Worm (Caenorhabditis elegans) whole organism, young adult: ENCODE measurements around the gene ZK669.2.

Experiments used
- F37B4.10 ChIP-seq: fragments of 200-800 bp; sonication (Bioruptor generic); IDR thresholded peaks from 2 replicates; pipeline ENCODE4 v1.3.6; 2022; ENCODE audit warnings: missing genetic modification characterization, missing compliant biosample characterization
- F52B5.7 ChIP-seq: sonication (generic microtip); optimal IDR thresholded peaks from 2 replicates; lab custom pipeline; 2016; ENCODE audit warnings: mild to moderate bottlenecking, missing genetic modification characterization, missing compliant biosample characterization
- F55B11.4 ChIP-seq: sonication (generic microtip); optimal IDR thresholded peaks from 2 replicates; lab custom pipeline; 2016; ENCODE audit warnings: missing compliant biosample characterization, missing genetic modification characterization, borderline replicate concordance; ENCODE audit not compliant: insufficient read depth
- F57A8.1 ChIP-seq: fragments of 200-800 bp; sonication (Bioruptor generic); optimal IDR thresholded peaks from 2 replicates; lab custom pipeline; 2018; ENCODE audit warnings: mild to moderate bottlenecking, missing genetic modification characterization, moderate library complexity, missing compliant biosample characterization
- Y53G8AR.9 ChIP-seq: fragments of 200-800 bp; sonication (Bioruptor generic); conservative IDR thresholded peaks from 2 replicates; pipeline ENCODE4 v1.3.6; 2022; ENCODE audit warnings: missing genetic modification reagents, missing genetic modification characterization, missing compliant biosample characterization
- Y67H2A.10 ChIP-seq: fragments of 200-800 bp; sonication (Bioruptor generic); conservative IDR thresholded peaks from 2 replicates; pipeline ENCODE4 v1.3.6; 2022; ENCODE audit warnings: missing genetic modification reagents, missing genetic modification characterization, missing compliant biosample characterization
- attf-5 ChIP-seq: fragments of 200-800 bp; sonication (Bioruptor generic); optimal IDR thresholded peaks from 2 replicates; lab custom pipeline; 2018; ENCODE audit warnings: mild to moderate bottlenecking, missing genetic modification characterization, missing compliant biosample characterization
- attf-6 ChIP-seq: fragments of 200-800 bp; sonication (Bioruptor generic); IDR thresholded peaks from 2 replicates; pipeline ENCODE4 v1.3.6; 2022; ENCODE audit warnings: missing genetic modification reagents, missing genetic modification characterization, missing compliant biosample characterization
- cebp-1 ChIP-seq, 2 experiments: fragments of 200-800 bp in 1 of 2; sonication (Bioruptor generic) in 1 of 2; sonication (generic microtip) in 1 of 2; IDR thresholded peaks in 1 of 2; optimal IDR thresholded peaks in 1 of 2; 2 replicates each; pipeline versions ENCODE4 v1.3.6 to Lab custom; 2017 to 2022; ENCODE audit warnings: missing compliant biosample characterization in 2 of 2, missing genetic modification characterization in 2 of 2, mild to moderate bottlenecking in 1 of 2, missing genetic modification reagents in 1 of 2, moderate library complexity in 1 of 2
- ceh-79 ChIP-seq: sonication (generic microtip); optimal IDR thresholded peaks from 2 replicates; lab custom pipeline; 2017; ENCODE audit warnings: mild to moderate bottlenecking, missing genetic modification characterization, missing compliant biosample characterization
- chd-7 ChIP-seq: sonication (generic microtip); optimal IDR thresholded peaks from 2 replicates; lab custom pipeline; 2016; ENCODE audit warnings: mild to moderate bottlenecking, missing genetic modification characterization, moderate library complexity, missing compliant biosample characterization
- dpl-1 ChIP-seq: fragments of 150-350 bp; optimal IDR thresholded peaks from 2 replicates; lab custom pipeline; 2014; ENCODE audit warnings: missing biosample characterization, missing genetic modification reagents, missing genetic modification characterization
- ets-4 ChIP-seq: fragments of 200-800 bp; sonication (Bioruptor generic); optimal IDR thresholded peaks from 2 replicates; lab custom pipeline; 2018; ENCODE audit warnings: mild to moderate bottlenecking, missing genetic modification characterization, missing compliant biosample characterization
- gei-17 ChIP-seq: fragments of 200-800 bp; sonication (Bioruptor generic); optimal IDR thresholded peaks from 2 replicates; lab custom pipeline; 2018; ENCODE audit warnings: mild to moderate bottlenecking, missing genetic modification characterization, missing compliant biosample characterization
- hsf-1 ChIP-seq: fragments of 200-800 bp; sonication (Bioruptor generic); IDR thresholded peaks from 2 replicates; pipeline ENCODE4 v1.3.6; 2022; ENCODE audit warnings: missing genetic modification reagents, missing genetic modification characterization, missing compliant biosample characterization
- let-607 ChIP-seq, 2 experiments: fragments of 200-800 bp in 1 of 2; sonication (Bioruptor generic) in 1 of 2; sonication (generic microtip) in 1 of 2; optimal IDR thresholded peaks; 2 replicates each; lab custom pipeline; 2016 to 2018; ENCODE audit warnings: mild to moderate bottlenecking in 2 of 2, missing compliant biosample characterization in 2 of 2, missing genetic modification characterization in 2 of 2, moderate library complexity in 2 of 2, missing genotype in 1 of 2
- madf-3 ChIP-seq: fragments of 200-800 bp; sonication (Bioruptor generic); IDR thresholded peaks from 2 replicates; pipeline ENCODE4 v1.3.6; 2022; ENCODE audit warnings: missing genetic modification reagents, missing genetic modification characterization, missing compliant biosample characterization
- nfya-1 ChIP-seq: sonication (generic microtip); optimal IDR thresholded peaks from 2 replicates; lab custom pipeline; 2017; ENCODE audit warnings: antibody characterized with exemption, missing compliant biosample characterization, missing genetic modification characterization, borderline replicate concordance; ENCODE audit not compliant: insufficient read depth
- nfya-2 ChIP-seq: fragments of 200-800 bp; sonication (Bioruptor generic); IDR thresholded peaks from 2 replicates; pipeline ENCODE4 v1.3.6; 2022; ENCODE audit warnings: missing genetic modification reagents, missing genetic modification characterization, missing compliant biosample characterization
- nhr-27 ChIP-seq: fragments of 200-800 bp; sonication (Bioruptor generic); optimal IDR thresholded peaks from 2 replicates; lab custom pipeline; 2018; ENCODE audit warnings: mild to moderate bottlenecking, missing genetic modification characterization, moderate library complexity, missing compliant biosample characterization
- nhr-90 ChIP-seq: sonication (generic microtip); optimal IDR thresholded peaks from 2 replicates; lab custom pipeline; 2016; ENCODE audit warnings: missing genotype, mild to moderate bottlenecking, missing genetic modification characterization, missing compliant biosample characterization
- pbrm-1 ChIP-seq: fragments of 200-800 bp; sonication (Bioruptor generic); IDR thresholded peaks from 2 replicates; pipeline ENCODE4 v1.3.6; 2022; ENCODE audit warnings: missing genetic modification reagents, missing genetic modification characterization, missing compliant biosample characterization
- rcor-1 ChIP-seq: fragments of 200-800 bp; sonication (Bioruptor generic); IDR thresholded peaks from 2 replicates; pipeline ENCODE4 v1.3.6; 2022; ENCODE audit warnings: missing genetic modification reagents, missing genetic modification characterization, missing compliant biosample characterization
- snpc-1.1 ChIP-seq: sonication (generic microtip); optimal IDR thresholded peaks from 2 replicates; lab custom pipeline; 2017; ENCODE audit warnings: missing genetic modification characterization, mild to moderate bottlenecking, missing compliant biosample characterization, antibody characterized with exemption, moderate library complexity, missing genotype, missing genetic modification reagents; ENCODE audit not compliant: insufficient read depth
- tbx-9 ChIP-seq: sonication (generic microtip); optimal IDR thresholded peaks from 2 replicates; lab custom pipeline; 2016; ENCODE audit warnings: borderline replicate concordance, missing genetic modification characterization, inconsistent platforms, missing compliant biosample characterization
- tlf-1 ChIP-seq: fragments of 200-800 bp; sonication (Bioruptor generic); optimal IDR thresholded peaks from 2 replicates; lab custom pipeline; 2018; ENCODE audit warnings: mild to moderate bottlenecking, missing genetic modification characterization, missing compliant biosample characterization
- unc-130 ChIP-seq: sonication (generic microtip); optimal IDR thresholded peaks from 2 replicates; lab custom pipeline; 2016; ENCODE audit warnings: missing genetic modification reagents, missing genetic modification characterization, missing compliant biosample characterization
- ztf-18 ChIP-seq: sonication (generic microtip); optimal IDR thresholded peaks from 2 replicates; lab custom pipeline; 2016; ENCODE audit warnings: missing genotype, mild to moderate bottlenecking, missing genetic modification characterization, missing compliant biosample characterization
- ztf-22 ChIP-seq: fragments of 200-800 bp; sonication (Bioruptor generic); optimal IDR thresholded peaks from 2 replicates; lab custom pipeline; 2018; ENCODE audit warnings: mild to moderate bottlenecking, missing genetic modification characterization, moderate library complexity, missing compliant biosample characterization
- ztf-25 ChIP-seq: fragments of 200-800 bp; sonication (Bioruptor generic); IDR thresholded peaks from 2 replicates; pipeline ENCODE4 v1.3.6; 2022; ENCODE audit warnings: missing genetic modification reagents, missing genetic modification characterization, missing compliant biosample characterization
- ztf-3 ChIP-seq: fragments of 200-800 bp; sonication (Bioruptor generic); optimal IDR thresholded peaks from 2 replicates; lab custom pipeline; 2018; ENCODE audit warnings: mild to moderate bottlenecking, missing genetic modification characterization, missing compliant biosample characterization
- ztf-6 ChIP-seq: fragments of 200-800 bp; sonication (Bioruptor generic); IDR thresholded peaks from 2 replicates; pipeline ENCODE4 v1.3.6; 2022; ENCODE audit warnings: missing genetic modification reagents, missing genetic modification characterization, missing compliant biosample characterization

ZK669.2 gene

DNA sequence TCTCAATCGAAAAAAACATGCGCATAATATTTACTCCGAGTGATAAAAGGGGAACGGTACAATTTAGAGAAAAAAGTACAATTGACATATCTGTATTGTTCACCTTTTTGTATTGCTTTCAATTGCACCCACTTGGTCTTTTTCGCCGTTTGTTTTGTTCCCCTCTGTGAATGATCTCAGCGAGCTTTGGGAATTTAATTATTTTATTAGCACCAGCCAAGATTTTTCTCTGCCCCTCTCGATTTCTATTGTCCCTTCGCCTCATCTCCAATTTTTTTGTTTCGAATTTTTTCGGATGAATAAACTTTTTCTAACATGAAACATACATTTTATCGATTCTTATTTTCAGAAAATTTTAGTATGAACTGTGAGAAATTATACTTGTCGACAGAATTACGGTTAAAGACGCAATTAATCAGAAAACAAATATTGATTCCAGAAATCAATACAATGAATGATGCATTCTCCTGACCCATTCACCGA lies 37.7 kb downstream of the ZK669.2 start, which contains the start of gene rev-1 (continued):
- TF ChIP-seq unc-130 (GFP tag; lab: Kevin White, UChicago) (no peak), nfya-1 (tag; lab: Kevin White, UChicago) (no peak), cebp-1 (GFP tag; IDR thresholded peaks at IDR 0.05; lab: Robert Waterston, UW) (no peak), cebp-1 (tag; optimal IDR thresholded peaks at IDR 0.05; lab: Kevin White, UChicago) (peak; percentile 11), rcor-1 (GFP tag; lab: Robert Waterston, UW) (peak; percentile 45; the same call in 1 of the 2 replicates), F55B11.4 (tag; lab: Kevin White, UChicago) (no peak), nfya-2 (no peak), tlf-1 (GFP tag; lab: Kevin White, UChicago) (no peak), chd-7 (tag; lab: Kevin White, UChicago) (no peak), ztf-18 (no peak), nhr-90 (tag; lab: Kevin White, UChicago) (no peak), tbx-9 (tag; lab: Kevin White, UChicago) (peak; percentile 4), attf-5 (peak; percentile 5), ztf-6 (GFP tag; lab: Robert Waterston, UW) (no peak), Y53G8AR.9 (GFP tag; lab: Robert Waterston, UW) (peak; percentile 65; the same call in 1 of the 2 replicates), hsf-1 (GFP tag; lab: Robert Waterston, UW) (no peak), snpc-1.1 (tag; lab: Kevin White, UChicago) (no peak), ztf-22 (GFP tag; lab: Kevin White, UChicago) (no peak), ceh-79 (tag; lab: Kevin White, UChicago) (no peak), nhr-27 (peak; percentile 78), attf-6 (GFP tag; lab: Robert Waterston, UW) (no peak), gei-17 (GFP tag; lab: Kevin White, UChicago) (no peak), pbrm-1 (GFP tag; lab: Robert Waterston, UW) (0 out of 2 replicates have a peak, but pooled peaks have one; percentile 19), dpl-1 (GFP tag; lab: Kevin White, UChicago) (no peak)

ce11 chrII:7895190-7895589 lies 42.8 kb downstream of the ZK669.2 start:
- TF ChIP-seq dpl-1 (GFP tag; lab: Kevin White, UChicago) (no peak), ztf-18 (no peak), F52B5.7 (no peak), Y67H2A.10 (GFP tag; lab: Robert Waterston, UW) (no peak), F37B4.10 (GFP tag; lab: Robert Waterston, UW) (no peak), ztf-22 (GFP tag; lab: Kevin White, UChicago) (no peak), madf-3 (GFP tag; lab: Robert Waterston, UW) (no peak), pbrm-1 (GFP tag; lab: Robert Waterston, UW) (no peak), ets-4 (GFP tag; lab: Kevin White, UChicago) (no peak), ztf-3 (no peak), ztf-25 (GFP tag; lab: Robert Waterston, UW) (no peak)

ce11 chrII:7893648-7894047 lies 44.3 kb downstream of the ZK669.2 start:
- no peak for TF ChIP-seq F57A8.1
- TF ChIP-seq madf-3 (GFP tag; lab: Robert Waterston, UW), result 0 out of 2 replicates have a peak, but pooled peaks have one; percentile 1
- TF ChIP-seq let-607 (tag; optimal IDR thresholded peaks at IDR 0.05; lab: Kevin White, UChicago), result no peak
